Fruit fly (Drosophila melanogaster) whole organism, embryonic: ENCODE measurements around the gene tutl.

Experiments used
- Antp ChIP-seq: fragments of 200-800 bp; sonication (Bioruptor generic); optimal IDR thresholded peaks from 3 replicates; lab custom pipeline; 2016; ENCODE audit warnings: missing biosample characterization, missing genetic modification characterization
- B-H1 ChIP-seq: fragments of 200-800 bp; sonication (Bioruptor generic); IDR thresholded peaks from 3 replicates; pipeline ENCODE4 v1.3.6; 2022; ENCODE audit warnings: missing biosample characterization, missing genetic modification characterization
- Bdp1 ChIP-seq: fragments of 200-800 bp; sonication (Bioruptor generic); optimal IDR thresholded peaks from 3 replicates; lab custom pipeline; 2016; ENCODE audit warnings: missing biosample characterization, missing genetic modification characterization
- CG10543 ChIP-seq: fragments of 200-800 bp; sonication (Bioruptor generic); optimal IDR thresholded peaks from 3 replicates; lab custom pipeline; 2017; ENCODE audit warnings: missing biosample characterization, mild to moderate bottlenecking, missing genetic modification characterization, moderate library complexity
- CG11398 ChIP-seq: fragments of 200-800 bp; sonication (Bioruptor generic); optimal IDR thresholded peaks from 2 replicates; lab custom pipeline; 2016; ENCODE audit warnings: missing biosample characterization, missing genetic modification characterization
- CG12391 ChIP-seq: fragments of 200-800 bp; sonication (Bioruptor generic); optimal IDR thresholded peaks from 3 replicates; lab custom pipeline; 2018; ENCODE audit warnings: missing biosample characterization, mild to moderate bottlenecking, missing genetic modification characterization, moderate library complexity
- CG12769 ChIP-seq: fragments of 200-800 bp; sonication (Bioruptor generic); optimal IDR thresholded peaks from 2 replicates; lab custom pipeline; 2019; ENCODE audit warnings: missing biosample characterization, mild to moderate bottlenecking, missing genetic modification characterization, moderate library complexity
- CG14014 ChIP-seq: fragments of 200-800 bp; sonication (Bioruptor generic); IDR thresholded peaks from 2 replicates; pipeline ENCODE4 v1.3.6; 2022; ENCODE audit warnings: missing biosample characterization, missing genetic modification characterization
- CG1529 ChIP-seq: fragments of 200-800 bp; sonication (Bioruptor generic); optimal IDR thresholded peaks from 3 replicates; lab custom pipeline; 2018; ENCODE audit warnings: missing biosample characterization, missing genetic modification characterization
- CG17385 ChIP-seq: fragments of 200-800 bp; sonication (Bioruptor generic); optimal IDR thresholded peaks from 3 replicates; lab custom pipeline; 2018; ENCODE audit warnings: missing biosample characterization, mild to moderate bottlenecking, missing genetic modification characterization
- CG2116 ChIP-seq: fragments of 200-800 bp; sonication (Bioruptor generic); optimal IDR thresholded peaks from 3 replicates; lab custom pipeline; 2018; ENCODE audit warnings: missing biosample characterization, mild to moderate bottlenecking, missing genetic modification characterization
- CG34376 ChIP-seq: fragments of 200-800 bp; sonication (Bioruptor generic); optimal IDR thresholded peaks from 2 replicates; lab custom pipeline; 2018; ENCODE audit warnings: missing biosample characterization, mild to moderate bottlenecking, missing genetic modification characterization
- CG3995 ChIP-seq: fragments of 200-800 bp; sonication (Bioruptor generic); optimal IDR thresholded peaks from 3 replicates; lab custom pipeline; 2016; ENCODE audit warnings: missing biosample characterization, missing genetic modification characterization
- CG4328 ChIP-seq: fragments of 200-800 bp; sonication (Bioruptor generic); optimal IDR thresholded peaks from 3 replicates; lab custom pipeline; 2017; ENCODE audit warnings: missing biosample characterization, missing genetic modification reagents, missing genetic modification characterization
- CG6683 ChIP-seq: fragments of 200-800 bp; sonication (Bioruptor generic); optimal IDR thresholded peaks from 2 replicates; lab custom pipeline; 2017; ENCODE audit warnings: missing biosample characterization, mild to moderate bottlenecking, missing genetic modification characterization, missing genetic modification reagents
- CoRest ChIP-seq: fragments of 200-800 bp; sonication (Bioruptor generic); optimal IDR thresholded peaks from 3 replicates; lab custom pipeline; 2018; ENCODE audit warnings: missing biosample characterization, mild to moderate bottlenecking, missing genetic modification characterization, moderate library complexity
- Dbx ChIP-seq: fragments of 200-800 bp; sonication (Bioruptor generic); IDR thresholded peaks from 3 replicates; pipeline ENCODE4 v1.3.6; 2022; ENCODE audit warnings: missing biosample characterization, missing genetic modification characterization
- Dp ChIP-seq: fragments of 200-800 bp; sonication (Bioruptor generic); optimal IDR thresholded peaks from 2 replicates; lab custom pipeline; 2018; ENCODE audit warnings: missing biosample characterization, mild to moderate bottlenecking, missing genetic modification characterization, moderate library complexity
- Gsc ChIP-seq: fragments of 200-800 bp; sonication (Bioruptor generic); IDR thresholded peaks from 2 replicates; pipeline ENCODE4 v1.3.6; 2022; ENCODE audit warnings: missing biosample characterization, missing genetic modification characterization
- Myb ChIP-seq: fragments of 200-800 bp; sonication (Bioruptor generic); optimal IDR thresholded peaks from 2 replicates; lab custom pipeline; 2016; ENCODE audit warnings: missing biosample characterization, missing genetic modification characterization
- NC2β ChIP-seq: fragments of 200-800 bp; sonication (Bioruptor generic); optimal IDR thresholded peaks from 2 replicates; lab custom pipeline; 2016; ENCODE audit warnings: missing biosample characterization, missing genetic modification characterization
- Nf-YA ChIP-seq: fragments of 200-800 bp; sonication (Bioruptor generic); IDR thresholded peaks from 2 replicates; pipeline ENCODE4 v1.3.6; 2022; ENCODE audit warnings: missing biosample characterization, missing genetic modification characterization
- Optix ChIP-seq: fragments of 200-800 bp; sonication (Bioruptor generic); IDR thresholded peaks from 3 replicates; pipeline ENCODE4 v1.3.6; 2022; ENCODE audit warnings: missing biosample characterization, missing genetic modification characterization
- PHDP ChIP-seq: fragments of 200-800 bp; sonication (Bioruptor generic); optimal IDR thresholded peaks from 3 replicates; lab custom pipeline; 2018; ENCODE audit warnings: missing biosample characterization, mild to moderate bottlenecking, missing genetic modification characterization, moderate library complexity
- Usf ChIP-seq: fragments of 200-800 bp; sonication (Bioruptor generic); optimal IDR thresholded peaks from 2 replicates; lab custom pipeline; 2017; ENCODE audit warnings: missing genotype, missing biosample characterization, missing genetic modification characterization
- Xbp1 ChIP-seq: fragments of 200-800 bp; sonication (Bioruptor generic); optimal IDR thresholded peaks from 3 replicates; lab custom pipeline; 2016; ENCODE audit warnings: missing biosample characterization, mild to moderate bottlenecking, missing genetic modification characterization
- ac ChIP-seq: fragments of 200-800 bp; sonication (Bioruptor generic); optimal IDR thresholded peaks from 3 replicates; lab custom pipeline; 2017; ENCODE audit warnings: missing biosample characterization, mild to moderate bottlenecking, missing genetic modification characterization
- ase ChIP-seq: fragments of 200-800 bp; sonication (Bioruptor generic); IDR thresholded peaks from 3 replicates; pipeline ENCODE4 v1.3.6; 2022; ENCODE audit warnings: missing biosample characterization, missing genetic modification characterization
- bbx ChIP-seq: fragments of 200-800 bp; sonication (Bioruptor generic); IDR thresholded peaks from 2 replicates; pipeline ENCODE4 v1.3.6; 2022; ENCODE audit warnings: missing biosample characterization, missing genetic modification characterization; ENCODE audit not compliant: partially characterized antibody
- crol ChIP-seq: fragments of 200-800 bp; sonication (Bioruptor generic); IDR thresholded peaks from 2 replicates; pipeline ENCODE4 v1.3.6; 2022; ENCODE audit warnings: missing biosample characterization, missing genetic modification characterization
- dpn ChIP-seq, 2 experiments: fragments of 200-800 bp; sonication (Bioruptor generic); optimal IDR thresholded peaks; 3 replicates each; lab custom pipeline; 2016; ENCODE audit warnings: missing biosample characterization in 2 of 2, missing genetic modification characterization in 2 of 2
- exex ChIP-seq: fragments of 200-800 bp; sonication (Bioruptor generic); optimal IDR thresholded peaks from 4 replicates; lab custom pipeline; 2018; ENCODE audit warnings: missing biosample characterization, mild to moderate bottlenecking, missing genetic modification characterization, moderate library complexity
- fd102C ChIP-seq: fragments of 200-800 bp; sonication (Bioruptor generic); optimal IDR thresholded peaks from 2 replicates; lab custom pipeline; 2018; ENCODE audit warnings: missing biosample characterization, mild to moderate bottlenecking, missing genetic modification characterization, moderate library complexity
- gro ChIP-seq: fragments of 200-800 bp; sonication (Bioruptor generic); optimal IDR thresholded peaks from 2 replicates; lab custom pipeline; 2016; ENCODE audit warnings: missing biosample characterization, missing genetic modification characterization
- hb ChIP-seq: fragments of 200-800 bp; sonication (Bioruptor generic); IDR thresholded peaks from 3 replicates; pipeline ENCODE4 v1.3.6; 2022; ENCODE audit warnings: missing biosample characterization, missing genetic modification characterization; ENCODE audit not compliant: partially characterized antibody
- kah ChIP-seq: fragments of 200-800 bp; sonication (Bioruptor generic); optimal IDR thresholded peaks from 2 replicates; lab custom pipeline; 2018; ENCODE audit warnings: missing biosample characterization, mild to moderate bottlenecking, missing genetic modification characterization
- lov ChIP-seq, 2 experiments: fragments of 200-800 bp in 1 of 2; fragments of >200 bp in 1 of 2; sonication (Bioruptor generic) in 1 of 2; IDR thresholded peaks in 1 of 2; optimal IDR thresholded peaks in 1 of 2; 2 replicates in 1 of 2; 3 replicates in 1 of 2; pipeline versions ENCODE4 v1.3.6 to Lab custom; 2017 to 2022; ENCODE audit warnings: missing biosample characterization in 1 of 2, missing genetic modification characterization in 1 of 2
- mirr ChIP-seq: fragments of 200-800 bp; sonication (Bioruptor generic); optimal IDR thresholded peaks from 3 replicates; lab custom pipeline; 2018; ENCODE audit warnings: missing biosample characterization, mild to moderate bottlenecking, missing genetic modification characterization
- nom ChIP-seq: fragments of 200-800 bp; sonication (Bioruptor generic); optimal IDR thresholded peaks from 2 replicates; lab custom pipeline; 2017; ENCODE audit warnings: missing biosample characterization, missing genetic modification characterization, mild to moderate bottlenecking, moderate library complexity, missing genetic modification reagents
- pros ChIP-seq: fragments of 200-800 bp; sonication (Bioruptor generic); optimal IDR thresholded peaks from 3 replicates; lab custom pipeline; 2019; ENCODE audit warnings: missing biosample characterization, mild to moderate bottlenecking, missing genetic modification characterization, moderate library complexity
- ranshi ChIP-seq: fragments of 200-800 bp; sonication (Bioruptor generic); IDR thresholded peaks from 2 replicates; pipeline ENCODE4 v1.3.6; 2022; ENCODE audit warnings: missing biosample characterization, missing genetic modification characterization
- repo ChIP-seq: fragments of 200-800 bp; sonication (Bioruptor generic); optimal IDR thresholded peaks from 2 replicates; lab custom pipeline; 2016; ENCODE audit warnings: missing biosample characterization, missing genetic modification characterization
- sd ChIP-seq: fragments of 200-800 bp; sonication (Bioruptor generic); optimal IDR thresholded peaks from 3 replicates; lab custom pipeline; 2018; ENCODE audit warnings: missing biosample characterization, mild to moderate bottlenecking, missing genetic modification characterization, moderate library complexity
- sqz ChIP-seq: fragments of 200-800 bp; sonication (Bioruptor generic); optimal IDR thresholded peaks from 3 replicates; lab custom pipeline; 2018; ENCODE audit warnings: missing biosample characterization, mild to moderate bottlenecking, missing genetic modification characterization
- toy ChIP-seq: fragments of 200-800 bp; sonication (Bioruptor generic); IDR thresholded peaks from 2 replicates; pipeline ENCODE4 v1.3.6; 2022; ENCODE audit warnings: missing biosample characterization, missing genetic modification characterization
- ttk ChIP-seq: fragments of 200-800 bp; sonication (Bioruptor generic); IDR thresholded peaks from 2 replicates; pipeline ENCODE4 v2.1.2; 2022; ENCODE audit warnings: missing biosample characterization, missing genetic modification characterization
- unpg ChIP-seq: fragments of 200-800 bp; sonication (Bioruptor generic); optimal IDR thresholded peaks from 3 replicates; lab custom pipeline; 2018; ENCODE audit warnings: missing biosample characterization, mild to moderate bottlenecking, missing genetic modification characterization, moderate library complexity
- wdn ChIP-seq: fragments of 200-800 bp; sonication (Bioruptor generic); IDR thresholded peaks from 2 replicates; pipeline ENCODE4 v1.3.6; 2022; ENCODE audit warnings: missing biosample characterization, missing genetic modification characterization
- wek ChIP-seq: fragments of 200-800 bp; sonication (Bioruptor generic); optimal IDR thresholded peaks from 3 replicates; lab custom pipeline; 2018; ENCODE audit warnings: missing biosample characterization, mild to moderate bottlenecking, missing genetic modification characterization, moderate library complexity

The tutl gene

DNA sequence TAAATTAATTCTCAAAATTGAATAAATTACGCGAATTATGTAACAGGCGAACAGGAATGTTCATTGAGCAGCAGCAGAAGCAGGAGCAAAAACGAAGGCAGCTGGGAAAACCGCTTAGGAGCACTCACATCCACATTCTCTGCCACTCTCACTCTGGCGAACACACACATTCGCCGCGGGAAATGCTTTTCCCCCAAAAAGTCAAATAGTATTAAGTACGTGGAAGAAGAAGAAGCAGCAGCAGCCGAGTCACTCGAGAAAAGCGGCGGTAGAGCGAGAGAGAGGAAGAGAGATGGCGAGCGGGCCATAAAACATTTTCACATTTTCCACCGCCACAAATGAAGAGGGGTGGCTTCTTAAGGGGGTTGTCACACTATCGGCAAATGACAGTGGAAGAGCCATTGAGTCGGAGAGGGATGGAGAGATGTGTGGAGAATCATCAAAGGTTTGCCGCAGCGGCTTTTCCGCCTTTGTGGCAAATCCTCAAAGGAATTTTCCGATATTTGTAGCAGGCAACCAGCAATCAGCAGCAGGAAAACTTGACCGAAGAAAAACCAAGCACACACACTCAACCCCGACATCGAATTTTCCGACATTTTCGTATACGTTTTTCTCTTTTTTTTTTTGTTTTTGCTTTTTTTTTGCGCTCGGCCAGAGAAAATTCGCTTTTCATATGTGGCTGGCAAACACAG, 63.8 kb downstream of the tutl start (continued):
- TF ChIP-seq hb (GFP tag; lab: Robert Waterston, UW) (no peak), Dp (GFP tag; lab: Kevin White, UChicago) (no peak), ranshi (GFP tag; lab: Robert Waterston, UW) (no peak), gro (GFP tag; lab: Kevin White, UChicago) (peak; percentile 18), CG12391 (tag; lab: Kevin White, UChicago) (no peak), PHDP (tag; lab: Kevin White, UChicago) (no peak), sqz (GFP tag; lab: Kevin White, UChicago) (peak; percentile 53), wek (GFP tag; lab: Kevin White, UChicago) (no peak), exex (no peak), toy (GFP tag; lab: Robert Waterston, UW) (no peak), CG17385 (GFP tag; lab: Kevin White, UChicago) (peak; percentile 95), unpg (GFP tag; lab: Kevin White, UChicago) (no peak), Gsc (GFP tag; lab: Robert Waterston, UW) (no peak), CG3995 (no peak), B-H1 (GFP tag; lab: Robert Waterston, UW) (no peak), CG2116 (GFP tag; lab: Kevin White, UChicago) (no peak), ase (GFP tag; lab: Robert Waterston, UW) (no peak), dpn (GFP tag; optimal IDR thresholded peaks at IDR 0.05; lab: Kevin White, UChicago) (no peak), nom (GFP tag; lab: Kevin White, UChicago) (no peak), mirr (GFP tag; lab: Kevin White, UChicago) (peak; percentile 17), crol (peak; percentile 85), ac (GFP tag; lab: Kevin White, UChicago) (peak; percentile 38), Bdp1 (GFP tag; lab: Kevin White, UChicago) (no peak), Optix (GFP tag; lab: Robert Waterston, UW) (no peak), CG6683 (GFP tag; lab: Kevin White, UChicago) (no peak), wdn (GFP tag; lab: Robert Waterston, UW) (no peak), repo (no peak), lov (optimal IDR thresholded peaks at IDR 0.05; lab: Kevin White, UChicago) (no peak), lov (GFP tag; IDR thresholded peaks at IDR 0.05; lab: Robert Waterston, UW) (peak; percentile 75; the same call in 1 of the 3 replicates), Xbp1 (GFP tag; lab: Kevin White, UChicago) (no peak), CG14014 (GFP tag; lab: Robert Waterston, UW) (no peak), CG12769 (peak; percentile 88), CG4328 (GFP tag; lab: Kevin White, UChicago) (no peak), sd (tag; lab: Kevin White, UChicago) (peak; percentile 90), Antp (GFP tag; lab: Kevin White, UChicago) (no peak), Nf-YA (no peak), CG11398 (GFP tag; lab: Kevin White, UChicago) (no peak), fd102C (GFP tag; lab: Kevin White, UChicago) (no peak), pros (GFP tag; lab: Kevin White, UChicago) (peak; percentile 100), Dbx (GFP tag; lab: Robert Waterston, UW) (no peak), CG10543 (peak; percentile 76), Usf (GFP tag; lab: Kevin White, UChicago) (no peak), CG1529 (no peak), CG34376 (GFP tag; lab: Kevin White, UChicago) (peak; percentile 16), bbx (GFP tag; lab: Robert Waterston, UW) (peak; percentile 60), ttk (GFP tag; lab: Robert Waterston, UW) (0 out of 2 replicates have a peak, but pooled peaks have one; percentile 38), Myb (GFP tag; lab: Kevin White, UChicago) (no peak), CoRest (tag; lab: Kevin White, UChicago) (no peak), NC2β (GFP tag; lab: Kevin White, UChicago) (no peak), kah (no peak)
